Fruit fly (Drosophila melanogaster) S2 (cell line): ENCODE measurements around the gene CG7276.
A peak's percentile ranks its signal among the peaks of the same experiment; 100 is the strongest.

ENCODE experiments used
- CG8478 ChIP-seq: fragments of >200 bp; optimal IDR thresholded peaks from 2 replicates; lab custom pipeline; 2018
- CTCF ChIP-seq, 2 experiments: fragments of >200 bp; optimal IDR thresholded peaks; 2 replicates each; lab custom pipeline; 2018

The CG7276 gene

DNA sequence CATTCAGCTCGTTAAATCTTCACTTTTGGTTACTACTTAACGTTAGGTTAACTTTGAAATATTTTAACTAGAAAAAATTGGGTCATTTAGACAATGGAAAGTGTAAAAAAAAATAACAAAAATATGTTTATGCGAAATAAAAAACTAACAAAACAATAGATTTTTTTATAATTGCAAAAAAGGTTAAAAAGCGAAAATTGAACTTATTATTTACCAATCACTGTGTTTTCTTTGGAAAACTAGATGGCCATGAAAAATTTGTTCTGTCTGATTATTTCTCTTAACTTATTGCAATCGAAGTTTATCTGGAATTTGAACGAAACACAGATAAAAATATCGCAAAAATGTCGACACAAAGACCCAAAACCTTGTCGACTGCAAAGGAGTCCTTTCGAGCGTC lies at the start of gene CG7276:
Gene CG7276, plus strand, starts transcription at position 301 of the 400 bp plus-strand sequence.
- TF ChIP-seq CG8478 (lab: Kevin White, UChicago): no peak
- no peak for TF ChIP-seq CTCF (optimal IDR thresholded peaks at IDR 0.05; lab: Kevin White, UChicago)

DNA sequence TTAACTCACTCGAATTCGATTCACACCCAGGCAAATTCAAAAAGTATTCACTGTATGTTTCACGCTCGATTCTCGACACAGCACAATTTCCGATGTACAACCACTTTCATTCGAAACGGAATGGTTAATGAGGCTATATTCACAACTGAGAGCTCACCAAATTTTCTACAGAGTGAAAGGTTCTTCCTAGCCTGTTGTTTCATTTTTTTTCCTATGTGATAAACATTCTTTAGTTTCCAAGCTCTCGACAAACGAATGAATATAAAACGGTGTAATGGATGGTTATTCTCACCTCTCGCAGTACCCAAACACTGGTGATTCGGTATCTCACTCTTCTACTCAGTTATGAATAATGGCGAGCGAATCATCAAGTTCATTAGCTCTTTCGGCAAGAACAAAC lies 24.0 kb upstream of the CG7276 start, which contains the start of gene cocoon:
Gene cocoon, minus strand, starts transcription at position 101 of the 400 bp plus-strand sequence.
- TF ChIP-seq CTCF (optimal IDR thresholded peaks at IDR 0.05; lab: Kevin White, UChicago): no peak
- no peak for TF ChIP-seq CG8478 (lab: Kevin White, UChicago)

dm6 chr3L:15485302-15485701 lies 12.7 kb upstream of the CG7276 start, which contains the start of gene Ran-like:
Gene Ran-like (minus strand): TSS chr3L:15485402.
- no peak for TF ChIP-seq CTCF (optimal IDR thresholded peaks at IDR 0.05; lab: Kevin White, UChicago)

DNA sequence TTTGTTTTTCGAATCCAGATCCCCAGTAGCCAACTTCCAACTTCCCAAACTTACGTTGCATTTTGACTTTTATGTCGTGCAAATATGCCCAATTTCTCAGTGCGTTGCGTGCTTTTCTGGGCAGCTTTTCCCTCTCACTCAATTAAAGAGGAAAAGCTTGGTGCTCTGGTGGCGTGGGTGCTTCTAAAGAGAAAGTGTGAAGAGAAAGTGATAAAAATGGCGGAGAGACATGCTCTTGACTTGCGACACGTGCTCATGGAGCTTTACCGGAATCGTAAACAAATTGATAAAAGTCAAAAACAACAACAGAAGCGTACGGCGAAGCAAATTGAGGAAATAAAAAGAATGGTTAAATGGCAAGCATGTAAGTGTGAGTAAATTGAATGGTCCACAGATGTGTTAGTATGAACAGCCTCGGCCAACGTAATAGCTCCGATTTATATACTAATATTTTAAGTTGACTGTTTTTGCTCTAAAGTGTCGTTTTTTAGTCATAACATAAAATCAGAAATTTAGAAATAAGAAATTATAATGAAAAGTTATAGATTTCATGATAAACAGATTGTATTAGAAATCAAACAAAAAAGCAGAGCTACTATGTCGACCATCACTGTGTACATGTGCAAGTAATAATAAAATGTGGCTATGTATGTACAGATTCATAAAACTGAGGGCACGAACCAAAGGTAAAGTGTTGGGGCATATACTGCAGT lies 4.0 kb upstream of the CG7276 start:
- TF ChIP-seq CG8478 (lab: Kevin White, UChicago) (no peak), CTCF (optimal IDR thresholded peaks at IDR 0.05; lab: Kevin White, UChicago) (no peak)

DNA sequence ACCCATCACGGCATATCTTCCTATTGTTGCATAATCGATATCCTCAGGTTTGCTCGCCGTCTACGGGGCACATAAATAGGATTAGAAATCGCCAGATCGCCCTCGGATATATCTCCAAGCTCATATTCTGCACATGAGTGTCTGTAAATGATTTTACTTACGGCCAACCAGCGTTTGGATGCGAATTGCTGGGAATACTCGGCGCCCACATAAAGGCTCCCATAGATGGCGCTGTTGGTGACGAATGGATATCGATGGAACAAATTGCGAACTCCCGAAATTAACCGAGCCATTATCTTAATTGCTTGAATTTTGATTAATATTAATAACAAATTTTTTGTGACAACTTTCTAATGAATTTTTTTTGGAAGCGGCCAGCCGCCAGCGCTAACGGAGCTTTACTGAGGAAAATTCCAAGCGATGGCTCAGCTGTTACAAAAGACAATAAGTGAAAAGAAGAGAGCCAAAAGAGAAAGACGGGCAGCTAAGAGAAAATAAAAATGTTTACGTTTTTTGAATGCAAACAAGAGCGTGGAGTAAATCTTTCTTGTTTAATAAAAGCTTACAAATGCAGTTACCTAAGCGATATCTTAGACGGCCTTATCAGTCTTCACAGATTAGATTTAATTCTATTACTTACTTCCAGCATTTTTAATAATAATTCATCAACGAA lies 3.3 kb upstream of the CG7276 start:
- TF ChIP-seq CTCF (optimal IDR thresholded peaks at IDR 0.05; lab: Kevin White, UChicago) (peak; percentile 54 to 68), CG8478 (lab: Kevin White, UChicago) (no peak)

dm6 chr3L:15495449-15495848 lies 2.6 kb upstream of the CG7276 start, which contains the start of gene CG12355:
Gene CG12355 (minus strand): TSS chr3L:15495549.
- TF ChIP-seq CG8478 (lab: Kevin White, UChicago) (no peak), CTCF (optimal IDR thresholded peaks at IDR 0.05; lab: Kevin White, UChicago) (no peak)

dm6 chr3L:15496274-15496673 lies 1.7 kb upstream of the CG7276 start, which contains the start of gene CG13455:
Gene CG13455 (plus strand): TSS chr3L:15496574.
- TF ChIP-seq CG8478 (lab: Kevin White, UChicago) (no peak), CTCF (optimal IDR thresholded peaks at IDR 0.05; lab: Kevin White, UChicago) (no peak)

- TF ChIP-seq CTCF (optimal IDR thresholded peaks at IDR 0.05; lab: Kevin White, UChicago) (no peak), CG8478 (lab: Kevin White, UChicago) (no peak)
Observed at dm6 chr3L:15498745-15499144, 743 bp downstream of the CG7276 start, which contains the start of gene CG7275. Gene CG7275 (plus strand): TSS chr3L:15498959.

- TF ChIP-seq CG8478 (lab: Kevin White, UChicago) (no peak), CTCF (optimal IDR thresholded peaks at IDR 0.05; lab: Kevin White, UChicago) (no peak)
Observed at dm6 chr3L:15500813-15501645, 3.0 kb downstream of the CG7276 start, which contains the start of gene CG7272. Gene CG7272 (plus strand): TSS chr3L:15500938.

- no peak for TF ChIP-seq CG8478 (lab: Kevin White, UChicago)
- TF ChIP-seq CTCF (optimal IDR thresholded peaks at IDR 0.05; lab: Kevin White, UChicago): no peak
Observed at dm6 chr3L:15501646-15501972, 3.6 kb downstream of the CG7276 start.

DNA sequence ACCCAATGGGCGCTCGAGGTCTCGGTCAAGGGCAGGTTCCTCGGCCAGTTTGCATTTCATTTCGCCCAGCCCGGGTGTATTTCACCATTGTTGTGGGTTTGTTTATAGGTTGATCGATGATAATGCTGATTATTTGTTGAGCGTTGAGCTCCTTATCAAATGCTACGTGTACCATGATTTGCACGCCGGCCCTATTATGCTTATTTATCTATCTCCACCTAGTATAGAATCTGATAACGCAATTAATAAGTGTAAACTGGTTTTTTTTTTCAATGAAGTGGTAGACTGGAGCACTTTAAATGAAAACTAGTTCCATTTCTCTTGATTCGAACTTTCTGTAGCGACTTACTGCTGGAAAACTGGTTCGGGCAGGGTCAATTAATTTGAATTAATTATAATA lies 4.3 kb downstream of the CG7276 start:
- TF ChIP-seq CG8478 (lab: Kevin White, UChicago): no peak
- TF ChIP-seq CTCF (optimal IDR thresholded peaks at IDR 0.05; lab: Kevin White, UChicago): no peak

- TF ChIP-seq CG8478 (lab: Kevin White, UChicago) (no peak), CTCF (optimal IDR thresholded peaks at IDR 0.05; lab: Kevin White, UChicago) (no peak)
Observed at dm6 chr3L:15504687-15505086, 6.7 kb downstream of the CG7276 start, which contains the start of gene CG7857. Gene CG7857 (minus strand): TSS chr3L:15504894.

- TF ChIP-seq CTCF (optimal IDR thresholded peaks at IDR 0.05; lab: Kevin White, UChicago) (no peak), CG8478 (lab: Kevin White, UChicago) (no peak)
Observed at dm6 chr3L:15506174-15506926, 8.3 kb downstream of the CG7276 start.
